Worm (Caenorhabditis elegans): ENCODE measurements around the gene cca-1.

DNA sequence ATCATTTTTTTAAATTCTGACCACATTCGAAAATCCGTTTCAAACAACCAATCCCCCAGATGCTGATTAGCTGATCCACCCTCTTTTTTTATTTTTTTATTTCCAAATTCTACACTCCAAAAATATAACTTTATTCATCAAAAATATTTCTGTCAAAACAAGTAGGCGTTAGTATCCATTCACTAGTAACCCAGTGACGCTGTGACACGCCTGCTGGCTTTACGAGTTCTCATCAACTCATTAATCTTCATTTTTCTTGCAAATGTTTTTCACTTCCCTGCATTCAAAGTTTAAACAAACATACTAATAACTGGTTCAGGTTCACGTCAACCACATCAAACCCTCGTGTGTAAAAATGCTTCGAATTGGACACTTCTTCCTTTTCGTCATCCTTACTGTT is 37.2 kb downstream of the cca-1 start, which contains the start of gene nlp-101:
- no peak for TF ChIP-seq W03F9.2 (tag; optimal IDR thresholded peaks at IDR 0.05)
- TF ChIP-seq him-1 (tag; optimal IDR thresholded peaks at IDR 0.05) = no peak
